Worm (Caenorhabditis elegans): ENCODE measurements around the gene Y38H6C.21.

Gene Y38H6C.21

DNA sequence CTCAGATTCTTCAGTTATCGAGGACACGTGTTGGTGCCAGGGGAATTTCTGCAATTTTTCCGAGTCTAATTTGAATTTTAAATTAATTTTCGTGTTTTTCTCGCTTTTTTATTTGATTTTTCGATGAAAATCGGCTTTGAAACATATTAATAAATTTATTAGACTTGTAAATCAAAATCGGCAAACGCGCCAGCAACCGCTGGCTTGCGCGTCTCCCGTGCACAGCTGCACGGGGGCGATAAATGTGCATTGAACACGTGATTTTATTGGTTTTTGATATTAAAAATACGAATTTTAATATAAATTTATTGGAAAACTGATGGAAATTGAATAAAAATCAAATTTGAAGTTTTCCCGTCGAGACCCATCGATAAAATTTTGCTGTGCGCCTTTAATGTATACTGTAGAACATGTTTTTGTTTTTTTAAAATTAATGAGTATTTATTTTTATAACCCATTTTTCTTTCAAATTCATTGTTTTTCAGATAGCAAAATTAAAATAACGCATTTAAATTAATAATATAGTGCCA lies 25.5 kb upstream of the Y38H6C.21 start, which contains the start of gene F26F2.7 (continued):
- TF ChIP-seq F37B4.10 (GFP tag; IDR thresholded peaks at IDR 0.05) (0 out of 2 replicates have a peak, but pooled peaks have one; percentile 20), K12H6.12 (tag; optimal IDR thresholded peaks at IDR 0.05) (peak; percentile 71), ZK185.1 (tag; optimal IDR thresholded peaks at IDR 0.05; ENCODE audit: poor library complexity, severe bottlenecking) (no peak), Y53F4B.3 (GFP tag; IDR thresholded peaks at IDR 0.05) (no peak), attf-5 (GFP tag; optimal IDR thresholded peaks at IDR 0.05) (peak; percentile 92), Y53G8AR.9 (GFP tag; conservative IDR thresholded peaks at IDR 0.05) (peak; percentile 88), F39B2.1 (GFP tag; IDR thresholded peaks at IDR 0.05) (no peak), snpc-1.1 (tag; optimal IDR thresholded peaks at IDR 0.05; ENCODE audit: insufficient read depth) (peak; percentile 41), lin-40 (tag; optimal IDR thresholded peaks at IDR 0.05) (peak; percentile 90), ceh-40 (GFP tag; IDR thresholded peaks at IDR 0.05) (no peak), akir-1 (GFP tag; optimal IDR thresholded peaks at IDR 0.05) (no peak), hmg-1.2 (GFP tag; IDR thresholded peaks at IDR 0.05) (peak; percentile 71), lsl-1 (GFP tag; optimal IDR thresholded peaks at IDR 0.05) (peak; percentile 94), F52B5.7 (tag; optimal IDR thresholded peaks at IDR 0.05) (no peak), hmg-20 (GFP tag; IDR thresholded peaks at IDR 0.05) (peak; percentile 79), mel-28 (tag; optimal IDR thresholded peaks at IDR 0.05; ENCODE audit: borderline replicate concordance) (no peak), snpc-3.4 (tag; optimal IDR thresholded peaks at IDR 0.05) (peak; percentile 50), tbx-9 (tag; optimal IDR thresholded peaks at IDR 0.05; ENCODE audit: borderline replicate concordance) (no peak), rec-8 (tag; optimal IDR thresholded peaks at IDR 0.05) (no peak), nhr-90 (tag; optimal IDR thresholded peaks at IDR 0.05) (no peak), ztf-6 (GFP tag; IDR thresholded peaks at IDR 0.05) (no peak), atf-7 (tag; optimal IDR thresholded peaks at IDR 0.05) (peak; percentile 83), him-1 (tag; optimal IDR thresholded peaks at IDR 0.05) (peak; percentile 77), hlh-12 (tag; optimal IDR thresholded peaks at IDR 0.05) (no peak), zim-3 (tag; optimal IDR thresholded peaks at IDR 0.05) (no peak), hlh-26 (GFP tag; conservative IDR thresholded peaks at IDR 0.05) (no peak), aptf-3 (GFP tag; IDR thresholded peaks at IDR 0.05) (no peak), nhr-27 (tag; optimal IDR thresholded peaks at IDR 0.05) (no peak), K11D2.4 (GFP tag; IDR thresholded peaks at IDR 0.05) (peak; percentile 79), nhr-179 (tag; optimal IDR thresholded peaks at IDR 0.05) (no peak), T07F8.4 (tag; optimal IDR thresholded peaks at IDR 0.05) (no peak), lin-35 (GFP tag; optimal IDR thresholded peaks at IDR 0.05) (peak in 2 of 3 experiments; percentile 4 to 82), ccch-3 (GFP tag; optimal IDR thresholded peaks at IDR 0.05) (no peak), ztf-28 (GFP tag; IDR thresholded peaks at IDR 0.05) (no peak), tlf-1 (GFP tag; optimal IDR thresholded peaks at IDR 0.05) (peak; percentile 92), aptf-2 (GFP tag; conservative IDR thresholded peaks at IDR 0.05) (no peak), bed-2 (GFP tag; IDR thresholded peaks at IDR 0.05) (no peak), dox-1 (GFP tag; IDR thresholded peaks at IDR 0.05) (peak; percentile 98), chd-7 (tag; optimal IDR thresholded peaks at IDR 0.05) (peak; percentile 34), Y67H2A.10 (GFP tag; conservative IDR thresholded peaks at IDR 0.05) (peak; percentile 63; the same call in 1 of the 2 replicates), madf-6 (GFP tag; IDR thresholded peaks at IDR 0.05) (peak; percentile 99), unc-62 (GFP tag; optimal IDR thresholded peaks at IDR 0.05) (no peak), cebp-1 (GFP tag; IDR thresholded peaks at IDR 0.05) (0 out of 2 replicates have a peak, but pooled peaks have one; percentile 37), cebp-1 (tag; optimal IDR thresholded peaks at IDR 0.05) (peak; percentile 89), C17E4.6 (GFP tag; IDR thresholded peaks at IDR 0.05) (peak; percentile 50; the same call in 1 of the 2 replicates), ceh-58 (GFP tag; IDR thresholded peaks at IDR 0.05) (no peak), egl-18 (GFP tag; IDR thresholded peaks at IDR 0.05) (no peak), B0035.1 (tag; optimal IDR thresholded peaks at IDR 0.05) (peak; percentile 56)
